Worm (Caenorhabditis elegans) whole organism, young adult: Measurements from ENCODE around the gene C38D9.8.

Experiments
- B0035.1 ChIP-seq: sonication (generic microtip); optimal IDR thresholded peaks from 2 replicates; lab custom pipeline; 2016; ENCODE audit warnings: missing genetic modification characterization, mild to moderate bottlenecking, missing compliant biosample characterization, missing genotype, missing genetic modification reagents
- F52B5.7 ChIP-seq: sonication (generic microtip); optimal IDR thresholded peaks from 2 replicates; lab custom pipeline; 2016; ENCODE audit warnings: mild to moderate bottlenecking, missing genetic modification characterization, missing compliant biosample characterization
- F57A8.1 ChIP-seq: fragments of 200-800 bp; sonication (Bioruptor generic); optimal IDR thresholded peaks from 2 replicates; lab custom pipeline; 2018; ENCODE audit warnings: mild to moderate bottlenecking, missing genetic modification characterization, moderate library complexity, missing compliant biosample characterization
- T26A5.8 ChIP-seq: sonication (generic microtip); optimal IDR thresholded peaks from 2 replicates; lab custom pipeline; 2016; ENCODE audit warnings: missing genetic modification characterization, missing compliant biosample characterization
- gei-17 ChIP-seq: fragments of 200-800 bp; sonication (Bioruptor generic); optimal IDR thresholded peaks from 2 replicates; lab custom pipeline; 2018; ENCODE audit warnings: mild to moderate bottlenecking, missing genetic modification characterization, missing compliant biosample characterization
- hsf-1 ChIP-seq: fragments of 200-800 bp; sonication (Bioruptor generic); IDR thresholded peaks from 2 replicates; pipeline ENCODE4 v1.3.6; 2022; ENCODE audit warnings: missing genetic modification reagents, missing genetic modification characterization, missing compliant biosample characterization
- madf-10 ChIP-seq: sonication (generic microtip); optimal IDR thresholded peaks from 2 replicates; lab custom pipeline; 2016; ENCODE audit warnings: mild to moderate bottlenecking, missing genetic modification characterization, missing compliant biosample characterization
- madf-6 ChIP-seq: fragments of 200-800 bp; sonication (Bioruptor generic); IDR thresholded peaks from 2 replicates; pipeline ENCODE4 v1.3.6; 2022; ENCODE audit warnings: missing genetic modification reagents, missing genetic modification characterization, missing compliant biosample characterization
- nfya-2 ChIP-seq: fragments of 200-800 bp; sonication (Bioruptor generic); IDR thresholded peaks from 2 replicates; pipeline ENCODE4 v1.3.6; 2022; ENCODE audit warnings: missing genetic modification reagents, missing genetic modification characterization, missing compliant biosample characterization
- nhr-120 ChIP-seq: fragments of 200-800 bp; sonication (Bioruptor generic); IDR thresholded peaks from 2 replicates; pipeline ENCODE4 v1.3.6; 2022; ENCODE audit warnings: missing genetic modification characterization, missing compliant biosample characterization
- pha-4 ChIP-seq: fragments of 150-350 bp; sonication (generic microtip); optimal IDR thresholded peaks from 2 replicates; lab custom pipeline; 2014; ENCODE audit warnings: missing biosample characterization, missing genetic modification reagents, missing genetic modification characterization
- rec-8 ChIP-seq, 2 experiments: sonication (generic microtip); optimal IDR thresholded peaks; 2 replicates each; lab custom pipeline; 2016; ENCODE audit warnings: mild to moderate bottlenecking in 2 of 2, missing genetic modification characterization in 2 of 2, missing genetic modification reagents in 2 of 2, missing genotype in 2 of 2, missing biosample characterization in 1 of 2, missing compliant biosample characterization in 1 of 2, moderate library complexity in 1 of 2
- snpc-1.1 ChIP-seq: sonication (generic microtip); optimal IDR thresholded peaks from 2 replicates; lab custom pipeline; 2017; ENCODE audit warnings: missing genetic modification characterization, mild to moderate bottlenecking, missing compliant biosample characterization, antibody characterized with exemption, moderate library complexity, missing genotype, missing genetic modification reagents; ENCODE audit not compliant: insufficient read depth
- sptf-2 ChIP-seq: fragments of 200-800 bp; sonication (Bioruptor generic); optimal IDR thresholded peaks from 2 replicates; lab custom pipeline; 2018; ENCODE audit warnings: mild to moderate bottlenecking, missing genetic modification characterization, missing compliant biosample characterization
- zfh-2 ChIP-seq: fragments of 200-800 bp; sonication (Bioruptor generic); conservative IDR thresholded peaks from 2 replicates; pipeline ENCODE4 v1.3.6; 2022; ENCODE audit warnings: missing genetic modification reagents, missing genetic modification characterization, missing compliant biosample characterization
- ztf-28 ChIP-seq: fragments of 200-800 bp; sonication (Bioruptor generic); IDR thresholded peaks from 2 replicates; pipeline ENCODE4 v1.3.6; 2022; ENCODE audit warnings: missing genetic modification reagents, missing genetic modification characterization, missing compliant biosample characterization
- ztf-6 ChIP-seq: fragments of 200-800 bp; sonication (Bioruptor generic); IDR thresholded peaks from 2 replicates; pipeline ENCODE4 v1.3.6; 2022; ENCODE audit warnings: missing genetic modification reagents, missing genetic modification characterization, missing compliant biosample characterization

C38D9.8 gene

DNA sequence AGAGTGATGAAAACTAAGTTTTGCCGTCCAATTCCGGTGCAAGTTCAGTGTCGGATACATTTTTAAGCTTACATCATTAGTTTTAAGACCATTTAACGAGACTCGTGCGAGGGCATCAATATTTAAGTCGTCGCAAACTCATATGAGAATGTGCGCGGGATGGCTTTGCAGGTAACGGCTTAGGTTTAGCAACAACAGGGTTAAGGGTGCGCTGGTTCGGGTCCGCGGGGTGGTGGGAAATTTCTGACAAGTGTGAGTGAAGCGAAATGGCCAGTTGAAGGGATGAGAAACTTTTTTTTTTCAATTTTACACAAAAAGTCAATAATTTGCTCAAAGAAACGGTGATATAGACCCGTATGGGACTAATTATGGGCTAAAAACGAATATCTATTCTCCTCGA is 38.8 kb downstream of the C38D9.8 start (continued):
- 0 out of 2 replicates have a peak, but pooled peaks have one; percentile 27 for TF ChIP-seq madf-6 (GFP tag; lab: Robert Waterston, UW)

DNA sequence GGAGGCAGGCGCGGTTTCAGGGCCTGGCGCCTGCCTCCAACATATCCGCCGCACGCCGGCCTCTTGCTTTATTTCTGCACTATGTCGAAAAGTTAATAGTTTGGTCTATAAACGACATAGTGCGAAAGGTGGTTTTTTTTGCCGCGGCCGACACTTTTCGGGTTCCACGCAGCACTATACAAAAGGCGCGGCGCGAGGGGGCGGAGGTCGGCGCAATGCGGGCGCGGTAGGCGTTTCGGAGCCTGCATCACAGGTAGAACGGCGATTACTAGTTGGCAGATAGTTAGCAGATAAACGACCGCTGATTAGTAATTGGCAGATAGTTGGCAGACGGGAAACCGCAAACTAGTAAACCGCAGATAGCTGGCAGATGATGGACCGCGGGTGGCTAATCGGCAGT is 39.9 kb downstream of the C38D9.8 start:
- TF ChIP-seq B0035.1 (tag; lab: Kevin White, UChicago) (no peak), madf-10 (tag; lab: Kevin White, UChicago) (no peak), zfh-2 (GFP tag; lab: Robert Waterston, UW) (peak; percentile 70; the same call in 1 of the 2 replicates), ztf-28 (0 out of 2 replicates have a peak, but pooled peaks have one; percentile 18), sptf-2 (GFP tag; lab: Kevin White, UChicago) (no peak)

DNA sequence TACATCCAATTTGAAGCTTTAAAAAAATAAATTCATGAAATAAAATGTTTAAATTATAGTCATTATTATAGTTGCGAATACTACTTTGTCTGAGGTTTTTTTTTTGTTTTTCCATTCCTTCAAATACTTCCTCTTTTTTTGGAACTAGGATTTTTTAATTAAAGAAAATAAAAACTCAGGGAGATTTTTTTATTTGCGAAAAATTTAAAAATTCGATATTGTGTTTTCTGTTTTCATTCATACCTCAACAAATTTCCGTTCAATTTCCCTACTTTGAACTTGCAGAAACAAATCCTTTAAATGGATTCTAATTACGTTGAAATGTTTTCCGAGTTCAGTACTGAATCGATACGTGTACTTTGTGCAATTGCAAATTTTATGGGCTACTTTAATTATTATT is 44.2 kb downstream of the C38D9.8 start, which contains the start of gene srw-32:
srw-32 (plus strand) TSS at position 301 of the 400 bp plus-strand sequence.
- no peak for TF ChIP-seq F52B5.7 (tag; lab: Kevin White, UChicago)

DNA sequence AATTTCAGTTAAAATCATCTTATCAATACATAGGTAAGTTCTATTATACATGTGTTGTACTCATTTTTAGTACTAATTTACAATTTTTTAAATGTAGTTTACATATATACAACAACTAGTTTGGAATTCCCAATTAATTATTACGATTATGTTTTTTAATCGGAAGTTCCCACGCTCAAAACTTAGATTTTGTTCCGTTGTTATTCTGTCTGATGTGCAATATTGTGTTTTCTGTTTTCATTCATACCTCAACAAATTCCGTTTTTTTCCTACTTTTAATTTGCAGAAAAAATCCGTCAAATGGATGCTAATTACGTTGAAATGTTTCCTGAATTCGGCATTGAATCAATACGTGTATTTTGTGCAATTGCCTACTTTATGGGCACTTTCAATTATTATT is 46.4 kb downstream of the C38D9.8 start, which contains the start of gene srw-31:
srw-31 (plus strand) TSS at position 301 of the 400 bp plus-strand sequence.
- TF ChIP-seq F57A8.1 (no peak), pha-4 (tag; lab: Kevin White, UChicago) (no peak), T26A5.8 (no peak), ztf-28 (no peak), nfya-2 (no peak), gei-17 (no peak), ztf-6 (GFP tag; lab: Robert Waterston, UW) (no peak), rec-8 (tag; optimal IDR thresholded peaks at IDR 0.05; lab: Kevin White, UChicago) (no peak), nhr-120 (GFP tag; lab: Robert Waterston, UW) (no peak), snpc-1.1 (no peak), hsf-1 (GFP tag; lab: Robert Waterston, UW) (no peak)
- TF ChIP-seq, all 124 proteins: peak for 0
